Fruit fly (Drosophila melanogaster): ENCODE results near the gene Fbp2.

Gene Fbp2

dm6 chr2L:9426534-9426933 lies at the start of gene Fbp2:
Gene Fbp2 (plus strand): TSS chr2L:9426784.
- TF ChIP-seq CG10348 (GFP tag; IDR thresholded peaks at IDR 0.05) (no peak), CG32121 (GFP tag; IDR thresholded peaks at IDR 0.05) (no peak), CG8301 (tag; optimal IDR thresholded peaks at IDR 0.05) (no peak), CG15710 (tag; optimal IDR thresholded peaks at IDR 0.05) (no peak), EcR (GFP tag; optimal IDR thresholded peaks at IDR 0.05) (no peak), fd96Ca (GFP tag; IDR thresholded peaks at IDR 0.05) (no peak), Ets98B (GFP tag; IDR thresholded peaks at IDR 0.05) (no peak), CG8159 (tag; optimal IDR thresholded peaks at IDR 0.05) (no peak), CG14655 (GFP tag; optimal IDR thresholded peaks at IDR 0.05) (no peak), Snoo (tag; optimal IDR thresholded peaks at IDR 0.05) (no peak)

dm6 chr2L:9377789-9378188 lies 48.8 kb upstream of the Fbp2 start:
- no peak for TF ChIP-seq Pif1A (GFP tag; optimal IDR thresholded peaks at IDR 0.05)
- 0 out of 2 replicates have a peak, but pooled peaks have one; percentile 21 for TF ChIP-seq CG10348 (GFP tag; IDR thresholded peaks at IDR 0.05)

dm6 chr2L:9386270-9386669 lies 40.3 kb upstream of the Fbp2 start:
- TF ChIP-seq Ets98B (GFP tag; IDR thresholded peaks at IDR 0.05) (no peak), Pif1B (GFP tag; optimal IDR thresholded peaks at IDR 0.05) (no peak), CG17806 (tag; optimal IDR thresholded peaks at IDR 0.05) (no peak), CG8301 (tag; optimal IDR thresholded peaks at IDR 0.05) (no peak), CG13204 (GFP tag; optimal IDR thresholded peaks at IDR 0.05) (no peak), CG12605 (GFP tag; IDR thresholded peaks at IDR 0.05) (no peak), EcR (GFP tag; optimal IDR thresholded peaks at IDR 0.05) (no peak), D1 (tag; optimal IDR thresholded peaks at IDR 0.05) (no peak), CG32121 (GFP tag; IDR thresholded peaks at IDR 0.05) (no peak), gl (tag; optimal IDR thresholded peaks at IDR 0.05) (no peak)

dm6 chr2L:9387240-9387672 lies 39.3 kb upstream of the Fbp2 start, which contains the start of gene Aldh:
Gene Aldh (plus strand): TSS chr2L:9387389.
- TF ChIP-seq CG32121 (GFP tag; IDR thresholded peaks at IDR 0.05) (peak; percentile 75), Snoo (tag; optimal IDR thresholded peaks at IDR 0.05) (no peak), Ets98B (GFP tag; IDR thresholded peaks at IDR 0.05) (peak; percentile 70), D1 (tag; optimal IDR thresholded peaks at IDR 0.05) (peak; percentile 44), CG34367 (tag; optimal IDR thresholded peaks at IDR 0.05) (peak; percentile 55), CG15710 (tag; optimal IDR thresholded peaks at IDR 0.05) (peak; percentile 76), Pif1A (GFP tag; optimal IDR thresholded peaks at IDR 0.05) (no peak), CG14655 (GFP tag; optimal IDR thresholded peaks at IDR 0.05) (peak; percentile 84), CG12605 (GFP tag; IDR thresholded peaks at IDR 0.05) (no peak; the same call in 1 of the 2 replicates), CG4496 (GFP tag; IDR thresholded peaks at IDR 0.05) (peak; percentile 67; the same call in 2 of the 3 replicates), CG10348 (GFP tag; IDR thresholded peaks at IDR 0.05) (no peak), CG8159 (tag; optimal IDR thresholded peaks at IDR 0.05) (peak; percentile 81), EcR (GFP tag; optimal IDR thresholded peaks at IDR 0.05) (no peak), fd96Ca (GFP tag; IDR thresholded peaks at IDR 0.05) (peak; percentile 78), CG8301 (tag; optimal IDR thresholded peaks at IDR 0.05) (peak; percentile 60), CG9948 (tag; optimal IDR thresholded peaks at IDR 0.05) (peak; percentile 70), CG13204 (GFP tag; optimal IDR thresholded peaks at IDR 0.05) (peak; percentile 1), CG17806 (tag; optimal IDR thresholded peaks at IDR 0.05) (peak; percentile 69), Pif1B (GFP tag; optimal IDR thresholded peaks at IDR 0.05) (no peak), gl (tag; optimal IDR thresholded peaks at IDR 0.05) (no peak), rn (GFP tag; IDR thresholded peaks at IDR 0.05) (peak; percentile 37; the same call in 1 of the 2 replicates)

dm6 chr2L:9388013-9388605 lies 38.5 kb upstream of the Fbp2 start:
- TF ChIP-seq CG8301 (tag; optimal IDR thresholded peaks at IDR 0.05), result peak; percentile 85
- TF ChIP-seq CG13204 (GFP tag; optimal IDR thresholded peaks at IDR 0.05), result peak; percentile 84
- peak; percentile 91 for TF ChIP-seq Ets98B (GFP tag; IDR thresholded peaks at IDR 0.05)
- TF ChIP-seq CG9948 (tag; optimal IDR thresholded peaks at IDR 0.05), result peak; percentile 94
- TF ChIP-seq CG14655 (GFP tag; optimal IDR thresholded peaks at IDR 0.05), result peak; percentile 89
- peak; percentile 83 for TF ChIP-seq CG32121 (GFP tag; IDR thresholded peaks at IDR 0.05)
- peak; percentile 92 for TF ChIP-seq CG34367 (tag; optimal IDR thresholded peaks at IDR 0.05)
- TF ChIP-seq CG12605 (GFP tag; IDR thresholded peaks at IDR 0.05), result peak; percentile 80
- peak; percentile 96 for TF ChIP-seq fd96Ca (GFP tag; IDR thresholded peaks at IDR 0.05)
- peak; percentile 92 for TF ChIP-seq CG15710 (tag; optimal IDR thresholded peaks at IDR 0.05)
- peak; percentile 91 for TF ChIP-seq Pif1A (GFP tag; optimal IDR thresholded peaks at IDR 0.05)
- TF ChIP-seq rn (GFP tag; IDR thresholded peaks at IDR 0.05), result peak; percentile 49; the same call in 1 of the 2 replicates
- TF ChIP-seq gl (tag; optimal IDR thresholded peaks at IDR 0.05), result peak; percentile 91
- peak; percentile 76 for TF ChIP-seq CG10348 (GFP tag; IDR thresholded peaks at IDR 0.05)
- TF ChIP-seq Snoo (tag; optimal IDR thresholded peaks at IDR 0.05), result peak; percentile 89
- TF ChIP-seq D1 (tag; optimal IDR thresholded peaks at IDR 0.05), result peak; percentile 77
- TF ChIP-seq EcR (GFP tag; optimal IDR thresholded peaks at IDR 0.05), result peak; percentile 77
- peak; percentile 93 for TF ChIP-seq Pif1B (GFP tag; optimal IDR thresholded peaks at IDR 0.05)
- TF ChIP-seq CG17806 (tag; optimal IDR thresholded peaks at IDR 0.05), result peak; percentile 93
- TF ChIP-seq CG4496 (GFP tag; IDR thresholded peaks at IDR 0.05), result peak; percentile 93
- peak; percentile 94 for TF ChIP-seq CG8159 (tag; optimal IDR thresholded peaks at IDR 0.05)

All from whole organism, pupa.